Fruit fly (Drosophila melanogaster): Measurements from ENCODE around the gene Reph.

DNA sequence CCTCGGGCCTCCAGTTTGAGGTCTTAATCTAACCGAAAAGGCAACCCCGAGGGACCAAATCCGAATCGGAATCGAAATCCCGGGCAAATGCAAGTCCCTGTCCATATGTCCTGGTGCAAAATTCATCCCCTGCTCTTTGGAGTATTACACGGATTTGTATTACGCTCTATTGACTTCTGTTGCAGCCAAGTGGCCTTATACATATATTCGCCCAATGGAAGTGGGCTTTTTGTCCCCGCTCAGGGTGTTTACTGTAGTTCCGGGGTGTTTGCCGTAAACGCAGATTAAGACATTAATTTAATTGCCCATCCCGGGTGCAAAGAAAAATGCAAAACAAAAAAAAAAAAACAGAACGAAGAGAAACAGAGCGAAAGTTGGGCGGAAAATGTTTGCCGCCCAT is 43.2 kb downstream of the Reph start:
- no peak for TF ChIP-seq Clk (GFP tag; optimal IDR thresholded peaks at IDR 0.05)
- TF ChIP-seq CG12768 (GFP tag; optimal IDR thresholded peaks at IDR 0.05) = no peak
- TF ChIP-seq bab1 (GFP tag; optimal IDR thresholded peaks at IDR 0.05) = no peak
